Fruit fly (Drosophila melanogaster): ENCODE measurements around the gene MnM.

DNA sequence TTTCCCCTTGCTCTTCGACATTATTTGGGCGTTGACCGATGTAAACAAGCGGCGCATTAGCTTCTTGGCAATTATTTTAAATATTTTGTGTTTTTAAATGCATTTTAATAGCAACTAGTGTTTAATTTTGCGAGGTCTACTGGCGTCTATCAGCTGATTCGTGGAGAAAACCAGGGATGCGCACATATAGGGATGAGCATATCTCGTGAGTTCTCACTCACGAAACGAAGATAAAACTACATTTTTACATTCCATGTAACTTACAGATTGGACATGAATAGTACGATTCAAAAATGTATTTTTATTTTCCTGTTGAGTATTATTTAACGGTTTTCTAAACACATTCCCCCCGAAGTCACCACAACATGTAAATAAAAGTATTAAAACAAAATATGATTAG is 19.1 kb upstream of the MnM start, which contains the start of gene CG14966:
- TF ChIP-seq Gug (GFP tag; IDR thresholded peaks at IDR 0.05) (no peak), net (GFP tag; optimal IDR thresholded peaks at IDR 0.05) (no peak), CG6854 (GFP tag; optimal IDR thresholded peaks at IDR 0.05) (peak; percentile 26), Hr39 (GFP tag; optimal IDR thresholded peaks at IDR 0.05) (peak; percentile 20), CG16779 (tag; optimal IDR thresholded peaks at IDR 0.05) (no peak), CG9139 (GFP tag; optimal IDR thresholded peaks at IDR 0.05) (no peak), CG10669 (GFP tag; optimal IDR thresholded peaks at IDR 0.05) (no peak), salr (GFP tag; optimal IDR thresholded peaks at IDR 0.05) (no peak), CG11902 (GFP tag; optimal IDR thresholded peaks at IDR 0.05) (no peak)

All from whole organism, prepupa.